Worm (Caenorhabditis elegans): ENCODE data around the gene pezo-1.

DNA sequence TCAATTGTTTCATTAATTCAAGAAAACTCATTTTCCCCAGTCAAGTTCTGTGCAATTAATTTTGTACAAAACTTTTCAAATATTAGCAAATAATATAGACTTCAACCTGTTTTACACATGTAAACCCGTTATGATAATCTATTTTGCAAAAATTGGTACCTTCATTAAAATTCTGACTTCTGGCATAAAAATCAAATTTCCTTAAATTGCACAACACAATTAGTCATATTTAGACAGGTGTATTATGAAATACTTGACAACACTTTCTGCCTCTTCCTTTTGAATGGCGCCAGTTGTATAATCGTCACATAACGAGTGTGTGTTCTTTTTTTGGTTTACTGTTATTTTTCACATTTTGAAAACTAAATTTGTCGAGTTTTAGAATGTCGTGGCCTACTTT is 4.8 kb upstream of the pezo-1 start, which contains the start of gene fbxc-58:
- TF ChIP-seq dmd-4 (tag; optimal IDR thresholded peaks at IDR 0.05) (no peak), ama-1 (optimal IDR thresholded peaks at IDR 0.05) (no peak), nhr-6 (tag; optimal IDR thresholded peaks at IDR 0.05) (no peak), ZK546.5 (tag; optimal IDR thresholded peaks at IDR 0.05) (no peak), mbf-1 (tag; optimal IDR thresholded peaks at IDR 0.05) (no peak), nhr-25 (tag; optimal IDR thresholded peaks at IDR 0.05) (no peak)

Measured in whole organism, L2 larva.